Fruit fly (Drosophila melanogaster) whole organism, embryonic: Measurements from ENCODE around the gene CG3097.

Experiments used
- Abd-B ChIP-seq: fragments of 200-800 bp; sonication (Bioruptor generic); optimal IDR thresholded peaks from 2 replicates; lab custom pipeline; 2018; ENCODE audit warnings: missing biosample characterization, mild to moderate bottlenecking, missing genetic modification characterization, moderate library complexity
- Antp ChIP-seq: fragments of 200-800 bp; sonication (Bioruptor generic); optimal IDR thresholded peaks from 3 replicates; lab custom pipeline; 2016; ENCODE audit warnings: missing biosample characterization, missing genetic modification characterization
- Atf6 ChIP-seq: fragments of 200-800 bp; sonication (Bioruptor generic); IDR thresholded peaks from 2 replicates; pipeline ENCODE4 v1.3.6; 2022; ENCODE audit warnings: missing biosample characterization, missing genetic modification characterization
- Awh ChIP-seq: fragments of 200-800 bp; sonication (Bioruptor generic); IDR thresholded peaks from 2 replicates; pipeline ENCODE4, ENCODE4 v1.3.6; 2022; ENCODE audit warnings: missing biosample characterization, missing genetic modification characterization
- Bdp1 ChIP-seq: fragments of 200-800 bp; sonication (Bioruptor generic); optimal IDR thresholded peaks from 3 replicates; lab custom pipeline; 2016; ENCODE audit warnings: missing biosample characterization, missing genetic modification characterization
- CG11560 ChIP-seq: fragments of 200-800 bp; sonication (Bioruptor generic); IDR thresholded peaks from 3 replicates; pipeline ENCODE4 v1.3.6; 2022; ENCODE audit warnings: missing biosample characterization, missing genetic modification characterization
- CG11695 ChIP-seq: fragments of 200-800 bp; sonication (Bioruptor generic); IDR thresholded peaks from 3 replicates; pipeline ENCODE4 v1.3.6; 2022; ENCODE audit warnings: missing biosample characterization, missing genetic modification characterization
- CG13775 ChIP-seq: fragments of 200-800 bp; sonication (Bioruptor generic); optimal IDR thresholded peaks from 3 replicates; lab custom pipeline; 2017; ENCODE audit warnings: missing biosample characterization, mild to moderate bottlenecking, missing genetic modification characterization
- CG15269 ChIP-seq: fragments of 200-800 bp; sonication (Bioruptor generic); optimal IDR thresholded peaks from 2 replicates; lab custom pipeline; 2018; ENCODE audit warnings: missing biosample characterization, mild to moderate bottlenecking, missing genetic modification characterization, moderate library complexity
- CG16815 ChIP-seq: fragments of 200-800 bp; sonication (Bioruptor generic); optimal IDR thresholded peaks from 3 replicates; lab custom pipeline; 2017; ENCODE audit warnings: missing biosample characterization, mild to moderate bottlenecking, missing genetic modification characterization
- CG2129 ChIP-seq: fragments of 200-800 bp; sonication (Bioruptor generic); IDR thresholded peaks from 2 replicates; pipeline ENCODE4 v1.3.6; 2022; ENCODE audit warnings: missing biosample characterization, missing genetic modification characterization; ENCODE audit not compliant: partially characterized antibody
- CG32532 ChIP-seq: fragments of 200-800 bp; sonication (Bioruptor generic); IDR thresholded peaks from 2 replicates; pipeline ENCODE4 v1.3.6; 2022; ENCODE audit warnings: missing biosample characterization, missing genetic modification characterization
- CG3726 ChIP-seq: fragments of 200-800 bp; sonication (Bioruptor generic); IDR thresholded peaks from 3 replicates; pipeline ENCODE4, ENCODE4 v1.3.6; 2022; ENCODE audit warnings: missing biosample characterization, missing genetic modification characterization
- CG4730 ChIP-seq: fragments of 200-800 bp; sonication (Bioruptor generic); IDR thresholded peaks from 2 replicates; pipeline ENCODE4 v1.3.6; 2022; ENCODE audit warnings: missing biosample characterization, missing genetic modification characterization
- CG7745 ChIP-seq: fragments of 200-800 bp; sonication (Bioruptor generic); optimal IDR thresholded peaks from 2 replicates; lab custom pipeline; 2018; ENCODE audit warnings: missing biosample characterization, mild to moderate bottlenecking, missing genetic modification characterization, moderate library complexity
- CG7786 ChIP-seq: fragments of 200-800 bp; sonication (Bioruptor generic); optimal IDR thresholded peaks from 2 replicates; lab custom pipeline; 2016; ENCODE audit warnings: missing biosample characterization, missing genetic modification characterization
- CG7839 ChIP-seq: fragments of 200-800 bp; sonication (Bioruptor generic); optimal IDR thresholded peaks from 3 replicates; lab custom pipeline; 2018; ENCODE audit warnings: missing biosample characterization, mild to moderate bottlenecking, missing genetic modification characterization, moderate library complexity
- CG7928 ChIP-seq: fragments of 200-800 bp; sonication (Bioruptor generic); optimal IDR thresholded peaks from 2 replicates; lab custom pipeline; 2017; ENCODE audit warnings: missing biosample characterization, mild to moderate bottlenecking, missing genetic modification characterization
- CG9932 ChIP-seq: fragments of 200-800 bp; sonication (Bioruptor generic); IDR thresholded peaks from 2 replicates; pipeline ENCODE4 v1.3.6; 2022; ENCODE audit warnings: missing biosample characterization, missing genetic modification characterization
- CHES-1-like ChIP-seq: fragments of 200-800 bp; sonication (Bioruptor generic); optimal IDR thresholded peaks from 2 replicates; lab custom pipeline; 2016; ENCODE audit warnings: missing biosample characterization, missing genetic modification characterization
- CTCF ChIP-seq: fragments of 200-800 bp; sonication (Bioruptor generic); optimal IDR thresholded peaks from 2 replicates; lab custom pipeline; 2017; ENCODE audit warnings: missing biosample characterization, mild to moderate bottlenecking, missing genetic modification characterization, moderate library complexity
- CkIIα-i1 ChIP-seq: fragments of 200-800 bp; sonication (Bioruptor generic); IDR thresholded peaks from 2 replicates; pipeline ENCODE4 v1.3.6; 2022; ENCODE audit warnings: missing biosample characterization, missing genetic modification characterization
- CrebB ChIP-seq: fragments of 200-800 bp; sonication (Bioruptor generic); optimal IDR thresholded peaks from 3 replicates; lab custom pipeline; 2018; ENCODE audit warnings: missing biosample characterization, mild to moderate bottlenecking, missing genetic modification characterization
- Doc3 ChIP-seq: fragments of 200-800 bp; sonication (Bioruptor generic); IDR thresholded peaks from 3 replicates; pipeline ENCODE4 v1.3.6; 2022; ENCODE audit warnings: missing biosample characterization, missing genetic modification characterization; ENCODE audit not compliant: partially characterized antibody
- Dp ChIP-seq: fragments of 200-800 bp; sonication (Bioruptor generic); optimal IDR thresholded peaks from 2 replicates; lab custom pipeline; 2018; ENCODE audit warnings: missing biosample characterization, mild to moderate bottlenecking, missing genetic modification characterization, moderate library complexity
- Fer2 ChIP-seq: fragments of 200-800 bp; sonication (Bioruptor generic); optimal IDR thresholded peaks from 2 replicates; lab custom pipeline; 2018; ENCODE audit warnings: missing biosample characterization, mild to moderate bottlenecking, missing genetic modification characterization, moderate library complexity
- H2.0 ChIP-seq: fragments of 200-800 bp; sonication (Bioruptor generic); IDR thresholded peaks from 2 replicates; pipeline ENCODE4 v1.3.6; 2022; ENCODE audit warnings: missing biosample characterization, missing genetic modification characterization
- Hmx ChIP-seq: fragments of 200-800 bp; sonication (Bioruptor generic); optimal IDR thresholded peaks from 2 replicates; lab custom pipeline; 2016; ENCODE audit warnings: missing biosample characterization, missing genetic modification characterization
- Nf-YB ChIP-seq: fragments of 200-800 bp; sonication (Bioruptor generic); optimal IDR thresholded peaks from 3 replicates; lab custom pipeline; 2019; ENCODE audit warnings: missing biosample characterization, mild to moderate bottlenecking, missing genetic modification characterization, moderate library complexity
- Optix ChIP-seq: fragments of 200-800 bp; sonication (Bioruptor generic); IDR thresholded peaks from 3 replicates; pipeline ENCODE4 v1.3.6; 2022; ENCODE audit warnings: missing biosample characterization, missing genetic modification characterization
- Pdp1 ChIP-seq, 2 experiments: fragments of 200-800 bp; sonication (Bioruptor generic); optimal IDR thresholded peaks; 3 replicates each; lab custom pipeline; 2016; ENCODE audit warnings: missing biosample characterization in 2 of 2, missing genetic modification characterization in 2 of 2, mild to moderate bottlenecking in 1 of 2, moderate library complexity in 1 of 2
- Sry-δ ChIP-seq: fragments of 200-800 bp; sonication (Bioruptor generic); optimal IDR thresholded peaks from 2 replicates; lab custom pipeline; 2016; ENCODE audit warnings: missing biosample characterization, missing genetic modification characterization
- YL-1 ChIP-seq: fragments of 200-800 bp; sonication (Bioruptor generic); optimal IDR thresholded peaks from 3 replicates; lab custom pipeline; 2017; ENCODE audit warnings: missing biosample characterization, mild to moderate bottlenecking, missing genetic modification characterization
- cg ChIP-seq: fragments of 200-800 bp; sonication (Bioruptor generic); optimal IDR thresholded peaks from 3 replicates; lab custom pipeline; 2019; ENCODE audit warnings: missing biosample characterization, mild to moderate bottlenecking, missing genetic modification characterization, moderate library complexity
- gce ChIP-seq: fragments of 200-800 bp; sonication (Bioruptor generic); IDR thresholded peaks from 3 replicates; pipeline ENCODE4 v1.3.6; 2022; ENCODE audit warnings: missing biosample characterization, missing genetic modification characterization
- gem ChIP-seq: fragments of 200-800 bp; sonication (Bioruptor generic); optimal IDR thresholded peaks from 2 replicates; lab custom pipeline; 2019; ENCODE audit warnings: missing biosample characterization, mild to moderate bottlenecking, missing genetic modification characterization, moderate library complexity
- grn ChIP-seq: fragments of 200-800 bp; sonication (Bioruptor generic); optimal IDR thresholded peaks from 3 replicates; lab custom pipeline; 2017; ENCODE audit warnings: missing biosample characterization, missing genetic modification characterization
- jing ChIP-seq: fragments of 200-800 bp; sonication (Bioruptor generic); optimal IDR thresholded peaks from 2 replicates; lab custom pipeline; 2018; ENCODE audit warnings: missing biosample characterization, mild to moderate bottlenecking, missing genetic modification characterization
- knrl ChIP-seq: fragments of 200-800 bp; sonication (Bioruptor generic); IDR thresholded peaks from 3 replicates; pipeline ENCODE4 v1.3.6; 2022; ENCODE audit warnings: missing biosample characterization, missing genetic modification characterization; ENCODE audit not compliant: partially characterized antibody
- nau ChIP-seq: fragments of 200-800 bp; sonication (Bioruptor generic); optimal IDR thresholded peaks from 3 replicates; lab custom pipeline; 2017; ENCODE audit warnings: missing biosample characterization, mild to moderate bottlenecking, missing genetic modification characterization, missing genetic modification reagents
- peb ChIP-seq: fragments of 200-800 bp; sonication (Bioruptor generic); IDR thresholded peaks from 2 replicates; pipeline ENCODE4 v1.3.6; 2022; ENCODE audit warnings: missing biosample characterization, missing genetic modification characterization
- run ChIP-seq: fragments of 200-800 bp; sonication (Bioruptor generic); optimal IDR thresholded peaks from 3 replicates; lab custom pipeline; 2018; ENCODE audit warnings: missing biosample characterization, mild to moderate bottlenecking, missing genetic modification characterization
- salm ChIP-seq: fragments of 200-800 bp; sonication (Bioruptor generic); optimal IDR thresholded peaks from 2 replicates; lab custom pipeline; 2018; ENCODE audit warnings: missing biosample characterization, mild to moderate bottlenecking, missing genetic modification characterization
- sisA ChIP-seq: fragments of 200-800 bp; sonication (Bioruptor generic); IDR thresholded peaks from 2 replicates; pipeline ENCODE4 v1.3.6; 2022; ENCODE audit warnings: missing biosample characterization, missing genetic modification characterization
- tin ChIP-seq: fragments of 200-800 bp; sonication (Bioruptor generic); optimal IDR thresholded peaks from 3 replicates; lab custom pipeline; 2016; ENCODE audit warnings: missing biosample characterization, missing genetic modification characterization
- ttk ChIP-seq: fragments of 200-800 bp; sonication (Bioruptor generic); IDR thresholded peaks from 2 replicates; pipeline ENCODE4 v2.1.2; 2022; ENCODE audit warnings: missing biosample characterization, missing genetic modification characterization
- wdn ChIP-seq: fragments of 200-800 bp; sonication (Bioruptor generic); IDR thresholded peaks from 2 replicates; pipeline ENCODE4 v1.3.6; 2022; ENCODE audit warnings: missing biosample characterization, missing genetic modification characterization
- z ChIP-seq: fragments of 200-800 bp; sonication (Bioruptor generic); IDR thresholded peaks from 3 replicates; pipeline ENCODE4 v1.3.6; 2022; ENCODE audit warnings: missing biosample characterization, missing genetic modification characterization

Gene CG3097

dm6 chrX:5746864-5747861 is 23.4 kb downstream of the CG3097 start, which contains the start of the genes IntS6 and Rtel1 (continued):
- TF ChIP-seq CHES-1-like (GFP tag; lab: Kevin White, UChicago) (peak; percentile 88), CG11695 (peak; percentile 90), CkIIα-i1 (GFP tag; lab: Robert Waterston, UW) (no peak; the same call in 1 of the 2 replicates), ttk (GFP tag; lab: Robert Waterston, UW) (peak; percentile 87), gce (peak; percentile 76; the same call in 1 of the 3 replicates), peb (peak; percentile 45; the same call in 1 of the 2 replicates), Awh (GFP tag; lab: Robert Waterston, UW) (peak; percentile 78), tin (GFP tag; lab: Kevin White, UChicago) (peak; percentile 89), grn (GFP tag; lab: Kevin White, UChicago) (peak; percentile 77), CTCF (GFP tag; lab: Kevin White, UChicago) (peak; percentile 38), CrebB (tag; lab: Kevin White, UChicago) (peak; percentile 84), CG9932 (GFP tag; lab: Robert Waterston, UW) (peak; percentile 94), CG13775 (GFP tag; lab: Kevin White, UChicago) (peak; percentile 86), cg (peak; percentile 98), H2.0 (GFP tag; lab: Robert Waterston, UW) (peak; percentile 87), Pdp1 (GFP tag; optimal IDR thresholded peaks at IDR 0.05; lab: Kevin White, UChicago) (peak; percentile 85 to 95), z (GFP tag; lab: Robert Waterston, UW) (0 out of 3 replicates have a peak, but pooled peaks have one; percentile 11), CG7745 (tag; lab: Kevin White, UChicago) (no peak), Antp (peak; percentile 94), CG7839 (tag; lab: Kevin White, UChicago) (peak; percentile 94), Nf-YB (peak; percentile 66), sisA (peak; percentile 93), gem (tag; lab: Kevin White, UChicago) (peak; percentile 93), Optix (GFP tag; lab: Robert Waterston, UW) (peak; percentile 81), CG15269 (tag; lab: Kevin White, UChicago) (peak; percentile 93), Abd-B (GFP tag; lab: Kevin White, UChicago) (peak; percentile 91), CG3726 (peak; percentile 85), Sry-δ (GFP tag; lab: Kevin White, UChicago) (peak; percentile 65), CG2129 (no peak), Atf6 (GFP tag; lab: Robert Waterston, UW) (peak; percentile 89), Bdp1 (peak; percentile 75), salm (tag; lab: Kevin White, UChicago) (peak; percentile 69), CG32532 (peak; percentile 93), Dp (GFP tag; lab: Kevin White, UChicago) (no peak), knrl (GFP tag; lab: Robert Waterston, UW) (no peak; the same call in 2 of the 3 replicates), CG11560 (tag; lab: Robert Waterston, UW) (peak; percentile 78; the same call in 2 of the 3 replicates), wdn (GFP tag; lab: Robert Waterston, UW) (peak; percentile 84), Doc3 (GFP tag; lab: Robert Waterston, UW) (no peak), nau (GFP tag; lab: Kevin White, UChicago) (peak; percentile 60), Hmx (GFP tag; lab: Kevin White, UChicago) (peak; percentile 82), jing (GFP tag; lab: Kevin White, UChicago) (peak; percentile 78), CG7928 (GFP tag; lab: Kevin White, UChicago) (peak; percentile 35), Fer2 (tag; lab: Kevin White, UChicago) (peak; percentile 88), CG7786 (peak; percentile 93), CG4730 (GFP tag; lab: Robert Waterston, UW) (peak; percentile 80), CG16815 (peak; percentile 88), run (tag; lab: Kevin White, UChicago) (peak; percentile 69), YL-1 (GFP tag; lab: Kevin White, UChicago) (peak; percentile 52)
